Worm (Caenorhabditis elegans): ENCODE measurements around the gene F35B3.7.

ce11 chrX:17066937-17067336 lies 24.1 kb upstream of the F35B3.7 start:
- TF ChIP-seq unc-62 (GFP tag; optimal IDR thresholded peaks at IDR 0.05 in 1 of 2) (peak in 1 of 2 experiments; percentile 71), unc-62 (tag; optimal IDR thresholded peaks at IDR 0.05) (no peak), fkh-10 (GFP tag; optimal IDR thresholded peaks at IDR 0.05) (no peak), egl-27 (tag; optimal IDR thresholded peaks at IDR 0.05) (no peak), mxl-3 (GFP tag; optimal IDR thresholded peaks at IDR 0.05) (no peak), F10B5.3 (tag; optimal IDR thresholded peaks at IDR 0.05) (no peak), nhr-42 (GFP tag; IDR thresholded peaks at IDR 0.05) (no peak), daf-12 (tag; optimal IDR thresholded peaks at IDR 0.05) (no peak), pha-4 (GFP tag; IDR thresholded peaks at IDR 0.05) (no peak), pha-4 (tag; optimal IDR thresholded peaks at IDR 0.05) (no peak), unc-39 (tag; optimal IDR thresholded peaks at IDR 0.05) (no peak), fos-1 (tag; optimal IDR thresholded peaks at IDR 0.05) (no peak), F49E8.2 (tag; optimal IDR thresholded peaks at IDR 0.05; ENCODE audit: borderline replicate concordance) (no peak), nhr-237 (tag; optimal IDR thresholded peaks at IDR 0.05) (no peak)

Measured in whole organism, L4 larva.